Worm (Caenorhabditis elegans) whole organism, L4 larva: ENCODE measurements around the gene oef-1.

ENCODE experiments used
- F26F4.8 ChIP-seq: fragments of 200-800 bp; sonication (Bioruptor generic); conservative IDR thresholded peaks from 2 replicates; pipeline ENCODE4 v1.3.6; 2022; ENCODE audit warnings: missing genetic modification characterization, missing compliant biosample characterization
- aha-1 ChIP-seq: fragments of 150-350 bp; peaks from one replicate; lab custom pipeline; 2014; ENCODE audit warnings: missing biosample characterization, missing genetic modification characterization
- aly-2 ChIP-seq: sonication (generic microtip); optimal IDR thresholded peaks from 2 replicates; lab custom pipeline; 2018; ENCODE audit warnings: missing biosample characterization, missing genetic modification characterization
- ama-1 ChIP-seq: fragments of 150-350 bp; optimal IDR thresholded peaks from 2 replicates; lab custom pipeline; 2014; ENCODE audit warnings: inconsistent platforms, mixed read lengths
- dpl-1 ChIP-seq: fragments of 150-350 bp; optimal IDR thresholded peaks from 2 replicates; lab custom pipeline; 2014; ENCODE audit warnings: missing biosample characterization, missing genetic modification reagents, missing genetic modification characterization
- hlh-30 ChIP-seq: sonication (generic microtip); optimal IDR thresholded peaks from 2 replicates; lab custom pipeline; 2017; ENCODE audit warnings: antibody characterized with exemption, mild to moderate bottlenecking, missing genetic modification characterization, missing compliant biosample characterization; ENCODE audit not compliant: insufficient read depth
- lin-1 ChIP-seq: fragments of 200-800 bp; sonication (Bioruptor generic); IDR thresholded peaks from 2 replicates; pipeline ENCODE4 v1.3.6; 2022; ENCODE audit warnings: missing genetic modification reagents, missing genetic modification characterization, missing compliant biosample characterization
- lin-39 ChIP-seq: fragments of 150-350 bp; optimal IDR thresholded peaks from 2 replicates; lab custom pipeline; 2014; ENCODE audit warnings: missing biosample characterization, missing genetic modification reagents, missing genetic modification characterization
- nhr-76 ChIP-seq: fragments of 150-350 bp; optimal IDR thresholded peaks from 2 replicates; lab custom pipeline; 2014; ENCODE audit warnings: missing biosample characterization, missing genetic modification characterization
- php-3 ChIP-seq: fragments of 200-800 bp; sonication (Bioruptor generic); IDR thresholded peaks from 2 replicates; pipeline ENCODE4 v1.3.6; 2022; ENCODE audit warnings: missing genetic modification reagents, missing genetic modification characterization, missing compliant biosample characterization
- skn-1 ChIP-seq: fragments of 150-350 bp; optimal IDR thresholded peaks from 2 replicates; lab custom pipeline; 2014; ENCODE audit warnings: missing biosample characterization, missing genetic modification characterization
- spr-1 ChIP-seq: sonication (generic microtip); optimal IDR thresholded peaks from 2 replicates; lab custom pipeline; 2016; ENCODE audit warnings: mild to moderate bottlenecking, missing genetic modification characterization, missing compliant biosample characterization
- unc-130 ChIP-seq: sonication (generic microtip); optimal IDR thresholded peaks from 2 replicates; lab custom pipeline; 2016; ENCODE audit warnings: missing genetic modification reagents, missing genetic modification characterization, missing compliant biosample characterization

DNA sequence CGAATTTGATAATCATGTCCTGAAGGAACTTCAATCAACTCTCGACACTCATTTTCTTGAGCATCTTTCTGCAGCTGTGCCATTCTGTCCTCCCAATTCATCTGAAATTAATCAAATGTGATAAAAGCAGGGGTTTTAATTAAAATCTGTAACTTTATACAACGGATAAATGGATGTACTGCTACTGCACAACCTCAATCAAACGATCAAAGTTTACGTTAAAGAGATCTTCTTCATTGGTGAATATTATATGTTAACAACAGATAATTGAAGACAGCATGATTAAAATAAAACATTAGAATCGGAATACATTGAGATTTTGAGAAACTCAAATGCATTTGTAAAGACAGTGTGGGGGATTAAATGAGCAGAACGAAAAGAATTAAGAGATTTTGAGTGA lies 30.1 kb downstream of the oef-1 start, which contains the start of gene F32E10.5:
- no peak for TF ChIP-seq spr-1 (tag; lab: Kevin White, UChicago)
- no peak for TF ChIP-seq F26F4.8 (GFP tag; lab: Robert Waterston, UW)
- no peak for TF ChIP-seq unc-130 (GFP tag; lab: Kevin White, UChicago)
- no peak for TF ChIP-seq skn-1 (tag; lab: Kevin White, UChicago)
- peak; percentile 21 for TF ChIP-seq ama-1 (lab: Kevin White, UChicago)
- no peak for TF ChIP-seq nhr-76 (tag; lab: Kevin White, UChicago)
- no peak for TF ChIP-seq lin-39 (tag; lab: Kevin White, UChicago)
- no peak for TF ChIP-seq dpl-1
- no peak for TF ChIP-seq aha-1
- no peak for TF ChIP-seq aly-2 (tag; lab: Kevin White, UChicago)
- TF ChIP-seq php-3, result no peak
- no peak for TF ChIP-seq hlh-30 (tag; lab: Kevin White, UChicago)
- TF ChIP-seq lin-1 (GFP tag; lab: Robert Waterston, UW), result no peak
